Fruit fly (Drosophila melanogaster) whole organism, prepupa: ENCODE results near the gene pum.

Source experiments
- Blimp-1 ChIP-seq: fragments of 200-800 bp; sonication (Bioruptor generic); optimal IDR thresholded peaks from 3 replicates; lab custom pipeline; 2017; ENCODE audit warnings: missing biosample characterization, missing genetic modification characterization, mild to moderate bottlenecking, moderate library complexity, missing genetic modification reagents
- CG11762 ChIP-seq: fragments of 200-800 bp; sonication (Bioruptor generic); optimal IDR thresholded peaks from 3 replicates; lab custom pipeline; 2016; ENCODE audit warnings: missing biosample characterization, missing genetic modification characterization; ENCODE audit not compliant: insufficient read depth
- CG15336 ChIP-seq: fragments of 200-800 bp; sonication (Bioruptor generic); IDR thresholded peaks from 2 replicates; pipeline ENCODE4 v1.3.6; 2022; ENCODE audit warnings: missing biosample characterization, missing genetic modification characterization
- CG32006 ChIP-seq: fragments of 200-800 bp; sonication (Bioruptor generic); optimal IDR thresholded peaks from 3 replicates; lab custom pipeline; 2017; ENCODE audit warnings: missing biosample characterization, mild to moderate bottlenecking, missing genetic modification characterization
- CG34406 ChIP-seq: fragments of 200-800 bp; sonication (Bioruptor generic); optimal IDR thresholded peaks from 3 replicates; lab custom pipeline; 2016; ENCODE audit warnings: missing biosample characterization, missing genetic modification characterization
- CG6276 ChIP-seq: fragments of 200-800 bp; sonication (Bioruptor generic); optimal IDR thresholded peaks from 2 replicates; lab custom pipeline; 2017; ENCODE audit warnings: missing biosample characterization, mild to moderate bottlenecking, missing genetic modification characterization
- CG6792 ChIP-seq: fragments of 200-800 bp; sonication (Bioruptor generic); optimal IDR thresholded peaks from 3 replicates; lab custom pipeline; 2016; ENCODE audit warnings: missing biosample characterization, missing genetic modification characterization
- Ets21C ChIP-seq: fragments of 200-800 bp; sonication (Bioruptor generic); optimal IDR thresholded peaks from 3 replicates; lab custom pipeline; 2016; ENCODE audit warnings: missing biosample characterization, missing genetic modification characterization
- OdsH ChIP-seq: fragments of 200-800 bp; sonication (Bioruptor generic); optimal IDR thresholded peaks from 3 replicates; lab custom pipeline; 2016; ENCODE audit warnings: missing biosample characterization, missing genetic modification characterization
- Smox ChIP-seq: fragments of 200-800 bp; sonication (Bioruptor generic); optimal IDR thresholded peaks from 3 replicates; lab custom pipeline; 2016; ENCODE audit warnings: missing biosample characterization, missing genetic modification characterization
- achi ChIP-seq: fragments of 200-800 bp; sonication (Bioruptor generic); optimal IDR thresholded peaks from 3 replicates; lab custom pipeline; 2016; ENCODE audit warnings: missing biosample characterization, missing genetic modification characterization
- eg ChIP-seq: fragments of 200-800 bp; sonication (Bioruptor generic); IDR thresholded peaks from 3 replicates; pipeline ENCODE4 v1.3.6; 2022; ENCODE audit warnings: missing biosample characterization, missing genetic modification characterization
- esn ChIP-seq: fragments of 200-800 bp; sonication (Bioruptor generic); optimal IDR thresholded peaks from 2 replicates; lab custom pipeline; 2016; ENCODE audit warnings: missing biosample characterization, mild to moderate bottlenecking, missing genetic modification characterization, moderate library complexity

- no peak for TF ChIP-seq CG15336 (GFP tag; lab: Robert Waterston, UW)
- TF ChIP-seq CG11762 = no peak
- TF ChIP-seq OdsH = no peak
- TF ChIP-seq CG34406 (GFP tag; lab: Kevin White, UChicago) = no peak
- TF ChIP-seq achi = no peak
- no peak for TF ChIP-seq eg (GFP tag; lab: Robert Waterston, UW)
- no peak for TF ChIP-seq Blimp-1 (GFP tag; lab: Kevin White, UChicago)
- TF ChIP-seq CG6792 (GFP tag; lab: Kevin White, UChicago) = no peak
- TF ChIP-seq esn (GFP tag; lab: Kevin White, UChicago) = peak; percentile 38
- TF ChIP-seq Smox = no peak
- no peak for TF ChIP-seq Ets21C (GFP tag; lab: Kevin White, UChicago)
- TF ChIP-seq CG6276 = no peak
- no peak for TF ChIP-seq CG32006
Measured at dm6 chr3R:9035252-9035651, 202.2 kb downstream of the pum start.
